Fruit fly (Drosophila melanogaster): ENCODE measurements around the gene CG31391.

CG31391 gene

DNA sequence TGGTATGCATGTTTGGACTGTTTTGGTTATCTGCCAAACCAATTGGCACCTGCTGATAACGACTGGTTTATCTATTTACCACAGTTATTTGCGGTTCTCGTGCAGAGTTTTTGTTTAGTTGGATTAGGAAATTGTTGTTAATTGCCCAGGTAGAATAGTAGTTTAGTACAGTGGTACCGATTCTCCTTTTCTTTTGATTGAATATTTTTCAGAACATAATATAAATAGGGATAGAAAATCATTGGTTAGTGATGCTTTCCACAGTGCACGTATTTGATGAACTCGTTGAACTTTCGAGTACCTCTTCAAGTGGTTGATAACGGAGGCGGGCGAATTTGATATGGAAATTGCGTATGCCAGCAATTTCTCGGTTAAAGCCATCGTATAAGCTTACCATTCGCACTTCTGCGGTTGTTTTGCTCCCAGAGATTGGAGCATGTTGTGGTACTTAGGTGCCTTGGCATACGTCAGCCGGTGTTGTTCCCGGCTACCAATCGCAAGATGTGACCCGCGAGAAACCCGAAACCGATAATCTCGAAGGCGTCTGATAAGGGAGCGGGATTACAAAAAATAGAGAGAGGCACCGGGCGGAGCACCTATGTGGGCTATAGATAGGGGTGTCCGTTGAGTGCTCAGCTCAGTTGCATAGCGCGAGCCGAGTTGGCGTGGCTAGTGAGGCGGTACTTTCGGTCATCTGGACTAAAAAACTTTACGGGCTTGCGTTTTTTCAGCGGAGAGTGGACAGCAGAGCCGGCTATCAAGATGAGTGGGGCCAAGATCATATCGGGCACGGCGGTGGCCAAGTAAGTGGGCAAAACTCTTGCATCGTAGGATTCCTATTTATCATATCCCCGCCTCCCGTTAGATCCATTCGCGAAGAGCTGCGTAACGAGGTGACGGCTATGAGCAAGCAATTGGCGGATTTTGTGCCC lies 5.6 kb downstream of the CG31391 start (continued):
- TF ChIP-seq CG10543 (GFP tag; optimal IDR thresholded peaks at IDR 0.05) = peak; percentile 39
- TF ChIP-seq stc (GFP tag; IDR thresholded peaks at IDR 0.05) = no peak
- no peak for TF ChIP-seq Ssrp (tag; optimal IDR thresholded peaks at IDR 0.05)
- TF ChIP-seq CG2120 (GFP tag; optimal IDR thresholded peaks at IDR 0.05) = peak; percentile 81
- peak in 1 of 2 experiments; percentile 24 for TF ChIP-seq tll (GFP tag; optimal IDR thresholded peaks at IDR 0.05)
- TF ChIP-seq CG34376 (GFP tag; optimal IDR thresholded peaks at IDR 0.05) = peak; percentile 93
- TF ChIP-seq CG12659 (GFP tag; optimal IDR thresholded peaks at IDR 0.05) = no peak
- no peak for TF ChIP-seq Pdp1 (GFP tag; optimal IDR thresholded peaks at IDR 0.05)
- TF ChIP-seq CG14667 (GFP tag; IDR thresholded peaks at IDR 0.05) = no peak
- peak; percentile 34 for TF ChIP-seq BtbVII (GFP tag; optimal IDR thresholded peaks at IDR 0.05)
- peak in 1 of 2 experiments; percentile 1 for TF ChIP-seq dpn (GFP tag; optimal IDR thresholded peaks at IDR 0.05)
- TF ChIP-seq chn (GFP tag; optimal IDR thresholded peaks at IDR 0.05) = no peak
- no peak for TF ChIP-seq CG11696 (GFP tag; IDR thresholded peaks at IDR 0.05)
- TF ChIP-seq eve (GFP tag; optimal IDR thresholded peaks at IDR 0.05) = no peak
- no peak for TF ChIP-seq CG12744 (GFP tag; optimal IDR thresholded peaks at IDR 0.05)
- peak; percentile 22 for TF ChIP-seq ind (GFP tag; optimal IDR thresholded peaks at IDR 0.05)
- no peak for TF ChIP-seq Hr39 (optimal IDR thresholded peaks at IDR 0.05)
- no peak for TF ChIP-seq dmrt11E (tag; optimal IDR thresholded peaks at IDR 0.05)
- peak; percentile 86 for TF ChIP-seq sens (GFP tag)
- peak; percentile 76 for TF ChIP-seq Hey (tag; optimal IDR thresholded peaks at IDR 0.05)
- TF ChIP-seq Med (GFP tag) = peak; percentile 69
- no peak for TF ChIP-seq lmd (GFP tag; IDR thresholded peaks at IDR 0.05)
- TF ChIP-seq CG9932 (GFP tag; IDR thresholded peaks at IDR 0.05) = peak; percentile 40; the same call in 1 of the 2 replicates
- TF ChIP-seq vfl (GFP tag; optimal IDR thresholded peaks at IDR 0.05) = no peak
- TF ChIP-seq ro (GFP tag; IDR thresholded peaks at IDR 0.05) = no peak
- no peak for TF ChIP-seq CG17328 (GFP tag; IDR thresholded peaks at IDR 0.05)
- TF ChIP-seq run (tag; optimal IDR thresholded peaks at IDR 0.05) = peak; percentile 62
- no peak for TF ChIP-seq Rx (GFP tag; IDR thresholded peaks at IDR 0.05)
- no peak for TF ChIP-seq CG3847 (GFP tag; IDR thresholded peaks at IDR 0.05)
- TF ChIP-seq CG31388 (GFP tag; optimal IDR thresholded peaks at IDR 0.05) = no peak
- no peak for TF ChIP-seq nom (GFP tag; optimal IDR thresholded peaks at IDR 0.05)
- TF ChIP-seq mirr (GFP tag; optimal IDR thresholded peaks at IDR 0.05) = peak; percentile 90
- no peak for TF ChIP-seq fd64A (GFP tag; optimal IDR thresholded peaks at IDR 0.05)
- TF ChIP-seq CG15269 (tag; optimal IDR thresholded peaks at IDR 0.05) = peak; percentile 36
- TF ChIP-seq dysf (GFP tag; IDR thresholded peaks at IDR 0.05) = no peak
- peak; percentile 36 for TF ChIP-seq Jarid2 (GFP tag; optimal IDR thresholded peaks at IDR 0.05)
- TF ChIP-seq Hr78 (GFP tag; optimal IDR thresholded peaks at IDR 0.05) = peak in 1 of 2 experiments; percentile 84
- TF ChIP-seq CG12155 (GFP tag; optimal IDR thresholded peaks at IDR 0.05) = peak; percentile 25
- TF ChIP-seq schlank (tag; optimal IDR thresholded peaks at IDR 0.05) = no peak
- no peak for TF ChIP-seq Kr (GFP tag; optimal IDR thresholded peaks at IDR 0.05)
- peak; percentile 45 for TF ChIP-seq zfh2 (GFP tag; optimal IDR thresholded peaks at IDR 0.05)
- TF ChIP-seq kay (GFP tag; optimal IDR thresholded peaks at IDR 0.05) = no peak
- peak; percentile 9 for TF ChIP-seq odd (GFP tag; optimal IDR thresholded peaks at IDR 0.05)
- no peak for TF ChIP-seq CG17912 (GFP tag; optimal IDR thresholded peaks at IDR 0.05)
- no peak for TF ChIP-seq bab2 (GFP tag; optimal IDR thresholded peaks at IDR 0.05)
- TF ChIP-seq CG8924 (tag; optimal IDR thresholded peaks at IDR 0.05) = peak; percentile 51
- no peak for TF ChIP-seq z (GFP tag; IDR thresholded peaks at IDR 0.05)
- TF ChIP-seq Myb (GFP tag; optimal IDR thresholded peaks at IDR 0.05) = no peak
- peak; percentile 47; the same call in 1 of the 2 replicates for TF ChIP-seq seq (GFP tag; IDR thresholded peaks at IDR 0.05)

Measured in whole organism, embryonic.